Worm (Caenorhabditis elegans) whole organism, late embryonic: Measurements from ENCODE around the gene gtf-2H5.

Source experiments
- C08G9.2 ChIP-seq: sonication (generic microtip); optimal IDR thresholded peaks from 2 replicates; lab custom pipeline; 2016; ENCODE audit warnings: mild to moderate bottlenecking, missing genetic modification characterization, moderate library complexity, missing compliant biosample characterization
- C38D4.7 ChIP-seq: fragments of 200-800 bp; sonication (Bioruptor generic); optimal IDR thresholded peaks from 2 replicates; lab custom pipeline; 2018; ENCODE audit warnings: mild to moderate bottlenecking, missing genetic modification characterization, moderate library complexity, missing compliant biosample characterization
- T23F11.4 ChIP-seq: fragments of 200-800 bp; sonication (Bioruptor generic); optimal IDR thresholded peaks from 2 replicates; lab custom pipeline; 2018; ENCODE audit warnings: mild to moderate bottlenecking, missing genetic modification characterization, missing compliant biosample characterization
- ahr-1 ChIP-seq: sonication (generic microtip); optimal IDR thresholded peaks from 2 replicates; lab custom pipeline; 2016; ENCODE audit warnings: missing genetic modification characterization, missing compliant biosample characterization
- ama-1 ChIP-seq: fragments of 150-350 bp; optimal IDR thresholded peaks from 2 replicates; lab custom pipeline; 2014
- ceh-19 ChIP-seq: fragments of 200-800 bp; sonication (Bioruptor generic); optimal IDR thresholded peaks from 2 replicates; lab custom pipeline; 2018; ENCODE audit warnings: mild to moderate bottlenecking, missing genetic modification characterization, missing compliant biosample characterization
- ceh-2 ChIP-seq: sonication (generic microtip); optimal IDR thresholded peaks from 2 replicates; lab custom pipeline; 2016; ENCODE audit warnings: missing genotype, missing genetic modification characterization, missing compliant biosample characterization
- ceh-22 ChIP-seq: sonication (generic microtip); optimal IDR thresholded peaks from 2 replicates; lab custom pipeline; 2017; ENCODE audit warnings: missing biosample characterization, missing genetic modification characterization
- ceh-30 ChIP-seq: fragments of 150-350 bp; optimal IDR thresholded peaks from 2 replicates; lab custom pipeline; 2014; ENCODE audit warnings: missing biosample characterization, missing genetic modification characterization
- ceh-31 ChIP-seq: sonication (generic microtip); optimal IDR thresholded peaks from 2 replicates; lab custom pipeline; 2016; ENCODE audit warnings: missing genetic modification characterization, missing compliant biosample characterization
- ceh-6 ChIP-seq: fragments of 200-800 bp; sonication (Bioruptor generic); optimal IDR thresholded peaks from 2 replicates; lab custom pipeline; 2018; ENCODE audit warnings: mild to moderate bottlenecking, missing genetic modification characterization, missing compliant biosample characterization
- che-1 ChIP-seq: sonication (generic microtip); optimal IDR thresholded peaks from 2 replicates; lab custom pipeline; 2016; ENCODE audit warnings: mild to moderate bottlenecking, missing genetic modification characterization, missing compliant biosample characterization
- dmd-4 ChIP-seq: sonication (generic microtip); optimal IDR thresholded peaks from 2 replicates; lab custom pipeline; 2016; ENCODE audit warnings: borderline replicate concordance, missing genetic modification characterization, missing compliant biosample characterization
- dve-1 ChIP-seq: sonication (generic microtip); optimal IDR thresholded peaks from 2 replicates; lab custom pipeline; 2017; ENCODE audit warnings: antibody characterized with exemption, mild to moderate bottlenecking, missing genetic modification characterization, missing compliant biosample characterization
- elt-2 ChIP-seq: sonication (generic microtip); optimal IDR thresholded peaks from 2 replicates; lab custom pipeline; 2016; ENCODE audit warnings: missing genetic modification reagents, missing genetic modification characterization, missing compliant biosample characterization
- ets-4 ChIP-seq: sonication (generic microtip); optimal IDR thresholded peaks from 2 replicates; lab custom pipeline; 2016; ENCODE audit warnings: missing genetic modification characterization, missing compliant biosample characterization
- eyg-1 ChIP-seq: sonication (generic microtip); optimal IDR thresholded peaks from 2 replicates; lab custom pipeline; 2016; ENCODE audit warnings: missing genotype, missing genetic modification characterization, missing compliant biosample characterization
- fax-1 ChIP-seq: sonication (generic microtip); optimal IDR thresholded peaks from 2 replicates; lab custom pipeline; 2016; ENCODE audit warnings: missing genotype, missing genetic modification characterization, missing compliant biosample characterization
- fkh-10 ChIP-seq: fragments of 150-350 bp; optimal IDR thresholded peaks from 2 replicates; lab custom pipeline; 2014; ENCODE audit warnings: missing biosample characterization, missing genetic modification reagents, missing genetic modification characterization
- gmeb-2 ChIP-seq: sonication (generic microtip); optimal IDR thresholded peaks from 2 replicates; lab custom pipeline; 2016; ENCODE audit warnings: missing genetic modification characterization, inconsistent platforms, missing compliant biosample characterization
- hlh-13 ChIP-seq: fragments of 200-800 bp; sonication (Bioruptor generic); optimal IDR thresholded peaks from 2 replicates; lab custom pipeline; 2018; ENCODE audit warnings: mild to moderate bottlenecking, missing genetic modification characterization, missing compliant biosample characterization
- hlh-15 ChIP-seq: sonication (generic microtip); optimal IDR thresholded peaks from 2 replicates; lab custom pipeline; 2016; ENCODE audit warnings: missing genetic modification characterization, missing compliant biosample characterization
- hlh-30 ChIP-seq: sonication (generic microtip); optimal IDR thresholded peaks from 2 replicates; lab custom pipeline; 2017; ENCODE audit warnings: antibody characterized with exemption, missing genetic modification characterization, missing compliant biosample characterization; ENCODE audit not compliant: insufficient read depth
- hlh-6 ChIP-seq: sonication (generic microtip); optimal IDR thresholded peaks from 2 replicates; lab custom pipeline; 2016; ENCODE audit warnings: missing genotype, missing genetic modification characterization, missing compliant biosample characterization
- lim-6 ChIP-seq: sonication (generic microtip); optimal IDR thresholded peaks from 2 replicates; lab custom pipeline; 2016; ENCODE audit warnings: missing genetic modification characterization, missing compliant biosample characterization
- lin-11 ChIP-seq: fragments of 200-800 bp; sonication (Bioruptor generic); optimal IDR thresholded peaks from 2 replicates; lab custom pipeline; 2018; ENCODE audit warnings: mild to moderate bottlenecking, missing genetic modification characterization, missing compliant biosample characterization
- madf-2 ChIP-seq: sonication (generic microtip); optimal IDR thresholded peaks from 2 replicates; lab custom pipeline; 2017; ENCODE audit warnings: missing genetic modification characterization, missing compliant biosample characterization
- nfya-1 ChIP-seq: sonication (generic microtip); optimal IDR thresholded peaks from 2 replicates; lab custom pipeline; 2017; ENCODE audit warnings: missing genetic modification characterization, mild to moderate bottlenecking, missing compliant biosample characterization, antibody characterized with exemption, moderate library complexity
- nhr-11 ChIP-seq: fragments of 150-350 bp; optimal IDR thresholded peaks from 2 replicates; lab custom pipeline; 2014; ENCODE audit warnings: missing biosample characterization, missing genetic modification characterization
- nhr-232 ChIP-seq: sonication (generic microtip); optimal IDR thresholded peaks from 2 replicates; lab custom pipeline; 2016; ENCODE audit warnings: missing genetic modification characterization, missing compliant biosample characterization
- npax-4 ChIP-seq: sonication (generic microtip); optimal IDR thresholded peaks from 2 replicates; lab custom pipeline; 2016; ENCODE audit warnings: missing genetic modification characterization, missing compliant biosample characterization
- odd-2 ChIP-seq: sonication (generic microtip); optimal IDR thresholded peaks from 2 replicates; lab custom pipeline; 2017; ENCODE audit warnings: antibody characterized with exemption, mild to moderate bottlenecking, missing genetic modification characterization, missing compliant biosample characterization
- pag-3 ChIP-seq: sonication (generic microtip); optimal IDR thresholded peaks from 2 replicates; lab custom pipeline; 2016; ENCODE audit warnings: missing compliant biosample characterization, missing genetic modification characterization, borderline replicate concordance
- pha-2 ChIP-seq: sonication (generic microtip); optimal IDR thresholded peaks from 2 replicates; lab custom pipeline; 2017; ENCODE audit warnings: mild to moderate bottlenecking, missing genetic modification characterization, missing compliant biosample characterization
- pqm-1 ChIP-seq: sonication (generic microtip); optimal IDR thresholded peaks from 2 replicates; lab custom pipeline; 2016; ENCODE audit warnings: missing genetic modification characterization, missing compliant biosample characterization
- pros-1 ChIP-seq: fragments of 150-350 bp; optimal IDR thresholded peaks from 2 replicates; lab custom pipeline; 2014; ENCODE audit warnings: missing biosample characterization, missing genetic modification reagents, missing genetic modification characterization
- ref-2 ChIP-seq: sonication (generic microtip); optimal IDR thresholded peaks from 2 replicates; lab custom pipeline; 2016; ENCODE audit warnings: missing genetic modification characterization, missing compliant biosample characterization
- sox-2 ChIP-seq: fragments of 200-800 bp; sonication (Bioruptor generic); IDR thresholded peaks from 2 replicates; pipeline ENCODE4 v1.3.6; 2022; ENCODE audit warnings: missing genetic modification reagents, missing genetic modification characterization, missing compliant biosample characterization
- sox-4 ChIP-seq: sonication (generic microtip); optimal IDR thresholded peaks from 2 replicates; lab custom pipeline; 2017; ENCODE audit warnings: mild to moderate bottlenecking, missing genetic modification characterization, inconsistent platforms, missing compliant biosample characterization
- syd-9 ChIP-seq: sonication (generic microtip); optimal IDR thresholded peaks from 2 replicates; lab custom pipeline; 2016; ENCODE audit warnings: mild to moderate bottlenecking, missing genetic modification characterization, moderate library complexity, missing compliant biosample characterization
- tbx-2 ChIP-seq: sonication (generic microtip); optimal IDR thresholded peaks from 2 replicates; lab custom pipeline; 2016; ENCODE audit warnings: missing genetic modification characterization, missing compliant biosample characterization
- ttx-3 ChIP-seq: sonication (generic microtip); optimal IDR thresholded peaks from 2 replicates; lab custom pipeline; 2016; ENCODE audit warnings: missing genetic modification reagents, missing genetic modification characterization, missing compliant biosample characterization
- unc-3 ChIP-seq, 2 experiments: fragments of 200-800 bp in 1 of 2; sonication (Bioruptor generic) in 1 of 2; sonication (generic microtip) in 1 of 2; conservative IDR thresholded peaks in 1 of 2; optimal IDR thresholded peaks in 1 of 2; 2 replicates each; pipeline versions ENCODE4 v1.3.6 to Lab custom; 2016 to 2022; ENCODE audit warnings: missing compliant biosample characterization in 2 of 2, missing genetic modification characterization in 2 of 2, missing genetic modification reagents in 1 of 2
- unc-42 ChIP-seq: sonication (generic microtip); optimal IDR thresholded peaks from 2 replicates; lab custom pipeline; 2016; ENCODE audit warnings: missing genotype, missing genetic modification characterization, missing compliant biosample characterization
- unc-55 ChIP-seq: sonication (generic microtip); optimal IDR thresholded peaks from 2 replicates; lab custom pipeline; 2017; ENCODE audit warnings: missing biosample characterization, missing genetic modification reagents, missing genetic modification characterization
- unc-86 ChIP-seq: sonication (generic microtip); optimal IDR thresholded peaks from 2 replicates; lab custom pipeline; 2016; ENCODE audit warnings: missing genetic modification characterization, missing compliant biosample characterization
- zip-5 ChIP-seq: sonication (generic microtip); optimal IDR thresholded peaks from 2 replicates; lab custom pipeline; 2016; ENCODE audit warnings: missing genetic modification characterization, missing compliant biosample characterization

gtf-2H5 gene

DNA sequence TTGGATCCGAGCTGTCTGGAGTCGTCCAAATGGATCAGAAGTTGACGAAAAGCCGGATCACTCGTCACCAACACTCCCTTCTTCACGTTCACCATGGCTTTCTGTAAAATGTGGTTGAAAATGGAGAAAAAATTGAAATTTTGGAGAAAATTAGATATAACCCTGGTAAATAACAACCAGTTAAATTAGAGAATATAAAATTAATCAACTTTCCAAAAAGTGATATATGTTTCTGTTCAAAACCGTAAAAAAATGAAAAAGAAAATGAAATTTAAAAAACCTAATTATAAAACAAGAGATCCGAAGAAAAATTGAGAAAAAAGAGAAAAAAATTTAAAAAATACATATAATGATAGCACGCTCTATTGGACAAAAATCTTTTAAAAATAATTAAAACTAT, at the start of gene gtf-2H5:
Gene gtf-2H5, minus strand, starts transcription at position 101 of the 400 bp plus-strand sequence.
- TF ChIP-seq ttx-3 (tag; lab: Kevin White, UChicago) = no peak
- TF ChIP-seq sox-4 (tag; lab: Kevin White, UChicago) = no peak
- no peak for TF ChIP-seq dmd-4 (tag; lab: Kevin White, UChicago)
- TF ChIP-seq nhr-232 = no peak
- no peak for TF ChIP-seq hlh-15 (tag; lab: Kevin White, UChicago)
- no peak for TF ChIP-seq pros-1 (tag; lab: Kevin White, UChicago)
- no peak for TF ChIP-seq ceh-31 (tag; lab: Kevin White, UChicago)
- no peak for TF ChIP-seq nfya-1 (tag; lab: Kevin White, UChicago)
- TF ChIP-seq unc-42 = no peak
- TF ChIP-seq ceh-30 (tag; lab: Kevin White, UChicago) = no peak
- TF ChIP-seq hlh-13 (GFP tag; lab: Kevin White, UChicago) = no peak
- TF ChIP-seq zip-5 (tag; lab: Kevin White, UChicago) = no peak
- TF ChIP-seq fkh-10 = no peak
- no peak for TF ChIP-seq lim-6 (tag; lab: Kevin White, UChicago)
- TF ChIP-seq ref-2 = no peak
- TF ChIP-seq ceh-2 (tag; lab: Kevin White, UChicago) = no peak
- TF ChIP-seq pqm-1 = no peak
- TF ChIP-seq ahr-1 (tag; lab: Kevin White, UChicago) = no peak
- TF ChIP-seq hlh-6 = no peak

DNA sequence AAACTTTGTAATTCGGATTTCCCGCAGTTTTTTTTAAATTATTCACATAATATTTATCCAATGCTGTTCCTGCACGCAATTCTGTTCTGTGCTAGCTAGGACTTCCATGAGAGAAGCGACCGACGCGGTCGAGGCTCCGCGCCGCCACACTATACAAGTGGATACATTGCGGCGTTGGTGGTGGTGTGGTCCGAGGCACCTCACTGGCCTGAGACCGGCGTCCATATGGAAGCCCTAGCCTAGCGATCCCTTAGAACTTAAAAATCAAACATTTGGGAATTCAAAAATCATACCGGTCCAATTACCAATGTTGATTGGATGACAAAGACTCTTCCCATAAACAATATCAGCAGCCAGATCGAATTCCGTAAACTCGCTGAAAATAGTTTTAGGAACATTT, 48.7 kb upstream of the gtf-2H5 start:
- no peak for TF ChIP-seq sox-2
- no peak for TF ChIP-seq sox-4 (tag; lab: Kevin White, UChicago)
- TF ChIP-seq C08G9.2 (tag; lab: Kevin White, UChicago) = no peak

DNA sequence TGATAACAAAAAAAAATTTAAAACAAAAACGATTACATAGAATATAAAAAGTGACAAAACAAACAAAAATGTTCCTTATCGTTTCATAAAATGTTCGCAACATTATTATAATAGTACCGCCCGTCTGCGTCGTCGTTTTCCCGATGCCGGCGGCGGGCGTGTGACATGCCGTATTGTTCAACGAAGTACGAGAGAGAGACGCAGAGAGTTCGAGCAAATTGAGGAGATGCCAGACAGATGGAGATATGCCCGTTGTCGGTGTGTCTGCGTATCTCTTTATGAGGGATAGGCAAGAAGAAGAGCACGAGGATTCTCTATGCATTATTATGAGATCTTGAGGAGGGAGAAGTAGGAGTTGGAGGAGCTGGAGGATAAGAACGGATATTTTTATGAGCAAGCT, 46.4 kb upstream of the gtf-2H5 start:
- TF ChIP-seq nhr-232 (no peak), odd-2 (tag; lab: Kevin White, UChicago) (no peak), hlh-13 (GFP tag; lab: Kevin White, UChicago) (no peak), nfya-1 (tag; lab: Kevin White, UChicago) (peak; percentile 85), gmeb-2 (tag; lab: Kevin White, UChicago) (no peak), nhr-11 (tag; lab: Kevin White, UChicago) (no peak), unc-42 (peak; percentile 71), syd-9 (tag; lab: Kevin White, UChicago) (no peak), madf-2 (tag; lab: Kevin White, UChicago) (no peak), fkh-10 (no peak), sox-4 (tag; lab: Kevin White, UChicago) (no peak), pros-1 (tag; lab: Kevin White, UChicago) (peak; percentile 74), C08G9.2 (tag; lab: Kevin White, UChicago) (no peak), ceh-6 (GFP tag; lab: Kevin White, UChicago) (no peak), tbx-2 (peak; percentile 62), dmd-4 (tag; lab: Kevin White, UChicago) (no peak), hlh-30 (peak; percentile 96), pqm-1 (peak; percentile 48), eyg-1 (tag; lab: Kevin White, UChicago) (no peak), hlh-6 (no peak), T23F11.4 (GFP tag; lab: Kevin White, UChicago) (no peak), ceh-19 (no peak), dve-1 (peak; percentile 69), ets-4 (tag; lab: Kevin White, UChicago) (peak; percentile 53), C38D4.7 (GFP tag; lab: Kevin White, UChicago) (no peak), lin-11 (tag; lab: Kevin White, UChicago) (no peak), ceh-2 (tag; lab: Kevin White, UChicago) (peak; percentile 43), ama-1 (lab: Kevin White, UChicago) (no peak), pag-3 (tag; lab: Kevin White, UChicago) (no peak), elt-2 (tag; lab: Kevin White, UChicago) (peak; percentile 68), che-1 (tag; lab: Kevin White, UChicago) (no peak), ceh-22 (tag; lab: Kevin White, UChicago) (no peak), pha-2 (tag; lab: Kevin White, UChicago) (no peak), unc-55 (GFP tag; lab: Kevin White, UChicago) (peak; percentile 96), npax-4 (tag; lab: Kevin White, UChicago) (no peak), unc-86 (tag; lab: Kevin White, UChicago) (no peak), zip-5 (tag; lab: Kevin White, UChicago) (no peak), ttx-3 (tag; lab: Kevin White, UChicago) (no peak), unc-3 (GFP tag; conservative IDR thresholded peaks at IDR 0.05; lab: Robert Waterston, UW) (no peak), unc-3 (tag; optimal IDR thresholded peaks at IDR 0.05; lab: Kevin White, UChicago) (no peak), fax-1 (tag; lab: Kevin White, UChicago) (no peak)
